Worm (Caenorhabditis elegans) whole organism, young adult: ENCODE measurements around the gene T02B11.9.

ENCODE experiments used
- B0019.2 ChIP-seq: fragments of 200-800 bp; sonication (Bioruptor generic); conservative IDR thresholded peaks from 2 replicates; pipeline ENCODE4 v1.3.6; 2022; ENCODE audit warnings: missing genetic modification reagents, missing genetic modification characterization, missing compliant biosample characterization
- C06A6.2 ChIP-seq: fragments of 200-800 bp; sonication (Bioruptor generic); conservative IDR thresholded peaks from 2 replicates; pipeline ENCODE4 v1.3.6; 2022; ENCODE audit warnings: missing genetic modification characterization, missing compliant biosample characterization
- F33H1.4 ChIP-seq: fragments of 200-800 bp; sonication (Bioruptor generic); IDR thresholded peaks from 2 replicates; pipeline ENCODE4 v1.3.6; 2022; ENCODE audit warnings: missing genetic modification reagents, missing genetic modification characterization, missing compliant biosample characterization
- F49E8.2 ChIP-seq: sonication (generic microtip); optimal IDR thresholded peaks from 3 replicates; lab custom pipeline; 2017; ENCODE audit warnings: missing genetic modification characterization, mild to moderate bottlenecking, missing compliant biosample characterization, antibody characterized with exemption, moderate library complexity; ENCODE audit not compliant: insufficient read depth
- T07F8.4 ChIP-seq: sonication (generic microtip); optimal IDR thresholded peaks from 2 replicates; lab custom pipeline; 2016; ENCODE audit warnings: mild to moderate bottlenecking, missing genetic modification characterization, moderate library complexity, missing compliant biosample characterization
- Y53F4B.3 ChIP-seq: fragments of 200-800 bp; sonication (Bioruptor generic); IDR thresholded peaks from 2 replicates; pipeline ENCODE4 v1.3.6; 2022; ENCODE audit warnings: missing genetic modification reagents, missing genetic modification characterization, missing compliant biosample characterization
- atf-7 ChIP-seq: sonication (generic microtip); optimal IDR thresholded peaks from 2 replicates; lab custom pipeline; 2017; ENCODE audit warnings: mild to moderate bottlenecking, missing genetic modification characterization, missing compliant biosample characterization
- attf-5 ChIP-seq: fragments of 200-800 bp; sonication (Bioruptor generic); optimal IDR thresholded peaks from 2 replicates; lab custom pipeline; 2018; ENCODE audit warnings: mild to moderate bottlenecking, missing genetic modification characterization, missing compliant biosample characterization
- ccch-3 ChIP-seq: fragments of 200-800 bp; sonication (Bioruptor generic); optimal IDR thresholded peaks from 2 replicates; lab custom pipeline; 2018; ENCODE audit warnings: mild to moderate bottlenecking, missing genetic modification characterization, missing compliant biosample characterization
- cebp-1 ChIP-seq, 2 experiments: fragments of 200-800 bp in 1 of 2; sonication (Bioruptor generic) in 1 of 2; sonication (generic microtip) in 1 of 2; IDR thresholded peaks in 1 of 2; optimal IDR thresholded peaks in 1 of 2; 2 replicates each; pipeline versions ENCODE4 v1.3.6 to Lab custom; 2017 to 2022; ENCODE audit warnings: missing compliant biosample characterization in 2 of 2, missing genetic modification characterization in 2 of 2, mild to moderate bottlenecking in 1 of 2, missing genetic modification reagents in 1 of 2, moderate library complexity in 1 of 2
- ceh-79 ChIP-seq: sonication (generic microtip); optimal IDR thresholded peaks from 2 replicates; lab custom pipeline; 2017; ENCODE audit warnings: mild to moderate bottlenecking, missing genetic modification characterization, missing compliant biosample characterization
- dox-1 ChIP-seq: fragments of 200-800 bp; sonication (Bioruptor generic); IDR thresholded peaks from 2 replicates; pipeline ENCODE4 v1.3.6; 2022; ENCODE audit warnings: missing genetic modification reagents, missing genetic modification characterization, missing compliant biosample characterization
- dpl-1 ChIP-seq: fragments of 150-350 bp; optimal IDR thresholded peaks from 2 replicates; lab custom pipeline; 2014; ENCODE audit warnings: missing biosample characterization, missing genetic modification reagents, missing genetic modification characterization
- efl-1 ChIP-seq: fragments of 150-350 bp; optimal IDR thresholded peaks from 2 replicates; lab custom pipeline; 2014; ENCODE audit warnings: missing biosample characterization, missing genetic modification reagents, missing genetic modification characterization
- egrh-3 ChIP-seq: fragments of 200-800 bp; sonication (Bioruptor generic); IDR thresholded peaks from 2 replicates; pipeline ENCODE4 v1.3.6; 2022; ENCODE audit warnings: missing genetic modification reagents, missing genetic modification characterization, missing compliant biosample characterization
- ets-4 ChIP-seq: fragments of 200-800 bp; sonication (Bioruptor generic); optimal IDR thresholded peaks from 2 replicates; lab custom pipeline; 2018; ENCODE audit warnings: mild to moderate bottlenecking, missing genetic modification characterization, missing compliant biosample characterization
- fkh-3 ChIP-seq: sonication (generic microtip); optimal IDR thresholded peaks from 2 replicates; lab custom pipeline; 2016; ENCODE audit warnings: mild to moderate bottlenecking, missing genetic modification characterization, missing compliant biosample characterization
- hmg-1.2 ChIP-seq: fragments of 200-800 bp; sonication (Bioruptor generic); IDR thresholded peaks from 2 replicates; pipeline ENCODE4 v1.3.6; 2022; ENCODE audit warnings: missing genetic modification reagents, missing genetic modification characterization, missing compliant biosample characterization
- let-607 ChIP-seq, 2 experiments: fragments of 200-800 bp in 1 of 2; sonication (Bioruptor generic) in 1 of 2; sonication (generic microtip) in 1 of 2; optimal IDR thresholded peaks; 2 replicates each; lab custom pipeline; 2016 to 2018; ENCODE audit warnings: mild to moderate bottlenecking in 2 of 2, missing compliant biosample characterization in 2 of 2, missing genetic modification characterization in 2 of 2, moderate library complexity in 2 of 2, missing genotype in 1 of 2
- lin-35 ChIP-seq, 3 experiments: fragments of 150-350 bp in 2 of 3; sonication (generic microtip) in 1 of 3; optimal IDR thresholded peaks; 2 replicates each; lab custom pipeline; 2014 to 2018; ENCODE audit warnings: missing biosample characterization in 3 of 3, missing genetic modification characterization in 3 of 3, missing genetic modification reagents in 3 of 3
- lin-54 ChIP-seq: fragments of 200-800 bp; sonication (Bioruptor generic); optimal IDR thresholded peaks from 2 replicates; lab custom pipeline; 2018; ENCODE audit warnings: mild to moderate bottlenecking, missing genetic modification characterization, missing compliant biosample characterization
- madf-3 ChIP-seq: fragments of 200-800 bp; sonication (Bioruptor generic); IDR thresholded peaks from 2 replicates; pipeline ENCODE4 v1.3.6; 2022; ENCODE audit warnings: missing genetic modification reagents, missing genetic modification characterization, missing compliant biosample characterization
- mcd-1 ChIP-seq: fragments of 200-800 bp; sonication (Bioruptor generic); IDR thresholded peaks from 2 replicates; pipeline ENCODE4 v1.3.6; 2022; ENCODE audit warnings: missing genetic modification reagents, missing genetic modification characterization, missing compliant biosample characterization
- nhr-80 ChIP-seq: sonication (generic microtip); optimal IDR thresholded peaks from 2 replicates; lab custom pipeline; 2016; ENCODE audit warnings: missing genetic modification characterization, missing compliant biosample characterization
- nhr-90 ChIP-seq: sonication (generic microtip); optimal IDR thresholded peaks from 2 replicates; lab custom pipeline; 2016; ENCODE audit warnings: missing genotype, mild to moderate bottlenecking, missing genetic modification characterization, missing compliant biosample characterization
- pbrm-1 ChIP-seq: fragments of 200-800 bp; sonication (Bioruptor generic); IDR thresholded peaks from 2 replicates; pipeline ENCODE4 v1.3.6; 2022; ENCODE audit warnings: missing genetic modification reagents, missing genetic modification characterization, missing compliant biosample characterization
- pha-4 ChIP-seq: fragments of 150-350 bp; sonication (generic microtip); optimal IDR thresholded peaks from 2 replicates; lab custom pipeline; 2014; ENCODE audit warnings: missing biosample characterization, missing genetic modification reagents, missing genetic modification characterization
- rec-8 ChIP-seq, 2 experiments: sonication (generic microtip); optimal IDR thresholded peaks; 2 replicates each; lab custom pipeline; 2016; ENCODE audit warnings: mild to moderate bottlenecking in 2 of 2, missing genetic modification characterization in 2 of 2, missing genetic modification reagents in 2 of 2, missing genotype in 2 of 2, missing biosample characterization in 1 of 2, missing compliant biosample characterization in 1 of 2, moderate library complexity in 1 of 2
- rpc-1 ChIP-seq, 2 experiments: fragments of 150-350 bp in 1 of 2; sonication (generic microtip) in 1 of 2; optimal IDR thresholded peaks; 2 replicates each; lab custom pipeline; 2014 to 2018; ENCODE audit warnings: missing biosample characterization in 1 of 2, missing genetic modification characterization in 1 of 2, missing genetic modification reagents in 1 of 2, missing genotype in 1 of 2
- snpc-3.4 ChIP-seq: sonication (generic microtip); optimal IDR thresholded peaks from 2 replicates; lab custom pipeline; 2017; ENCODE audit warnings: missing genetic modification characterization, mild to moderate bottlenecking, missing compliant biosample characterization, antibody characterized with exemption, moderate library complexity, missing genotype, missing genetic modification reagents
- snpc-4 ChIP-seq, 5 experiments: fragments of 150-350 bp in 1 of 5; sonication (generic microtip) in 4 of 5; optimal IDR thresholded peaks; 2 replicates each; lab custom pipeline; 2014 to 2018; ENCODE audit warnings: missing genetic modification characterization in 5 of 5, missing biosample characterization in 3 of 5, antibody characterized with exemption in 2 of 5, mild to moderate bottlenecking in 2 of 5, missing compliant biosample characterization in 2 of 5, missing genotype in 2 of 5, moderate library complexity in 2 of 5, missing genetic modification reagents in 1 of 5
- sptf-2 ChIP-seq: fragments of 200-800 bp; sonication (Bioruptor generic); optimal IDR thresholded peaks from 2 replicates; lab custom pipeline; 2018; ENCODE audit warnings: mild to moderate bottlenecking, missing genetic modification characterization, missing compliant biosample characterization
- tlf-1 ChIP-seq: fragments of 200-800 bp; sonication (Bioruptor generic); optimal IDR thresholded peaks from 2 replicates; lab custom pipeline; 2018; ENCODE audit warnings: mild to moderate bottlenecking, missing genetic modification characterization, missing compliant biosample characterization
- zfh-2 ChIP-seq: fragments of 200-800 bp; sonication (Bioruptor generic); conservative IDR thresholded peaks from 2 replicates; pipeline ENCODE4 v1.3.6; 2022; ENCODE audit warnings: missing genetic modification reagents, missing genetic modification characterization, missing compliant biosample characterization
- ztf-22 ChIP-seq: fragments of 200-800 bp; sonication (Bioruptor generic); optimal IDR thresholded peaks from 2 replicates; lab custom pipeline; 2018; ENCODE audit warnings: mild to moderate bottlenecking, missing genetic modification characterization, moderate library complexity, missing compliant biosample characterization
- ztf-26 ChIP-seq: sonication (generic microtip); optimal IDR thresholded peaks from 2 replicates; lab custom pipeline; 2017; ENCODE audit warnings: missing genetic modification characterization, missing compliant biosample characterization

T02B11.9 gene

ce11 chrV:904232-904983, 28.4 kb downstream of the T02B11.9 start, which contains the start of gene trm-2A (continued):
- TF ChIP-seq C06A6.2 (GFP tag; lab: Robert Waterston, UW) (no peak), attf-5 (GFP tag; lab: Kevin White, UChicago) (peak; percentile 15), madf-3 (GFP tag; lab: Robert Waterston, UW) (0 out of 2 replicates have a peak, but pooled peaks have one; percentile 38), hmg-1.2 (peak; percentile 30; the same call in 1 of the 2 replicates), snpc-4 (GFP tag; optimal IDR thresholded peaks at IDR 0.05; lab: Kevin White, UChicago) (no peak), snpc-4 (tag; optimal IDR thresholded peaks at IDR 0.05; lab: Kevin White, UChicago) (peak in 1 of 4 experiments; percentile 33), efl-1 (GFP tag; lab: Kevin White, UChicago) (peak; percentile 76)

- no peak for TF ChIP-seq lin-35 (GFP tag; optimal IDR thresholded peaks at IDR 0.05; lab: Kevin White, UChicago)
- no peak for TF ChIP-seq F33H1.4 (GFP tag; lab: Robert Waterston, UW)
- TF ChIP-seq mcd-1 (GFP tag; lab: Robert Waterston, UW), result 0 out of 2 replicates have a peak, but pooled peaks have one; percentile 10
- no peak for TF ChIP-seq atf-7 (tag; lab: Kevin White, UChicago)
- no peak for TF ChIP-seq madf-3 (GFP tag; lab: Robert Waterston, UW)
- TF ChIP-seq zfh-2 (GFP tag; lab: Robert Waterston, UW), result peak; percentile 76
- no peak for TF ChIP-seq tlf-1 (GFP tag; lab: Kevin White, UChicago)
- TF ChIP-seq egrh-3 (GFP tag; lab: Robert Waterston, UW), result peak; percentile 60; the same call in 1 of the 2 replicates
- no peak for TF ChIP-seq nhr-80 (tag; lab: Kevin White, UChicago)
- TF ChIP-seq pha-4 (tag; lab: Kevin White, UChicago), result no peak
- no peak for TF ChIP-seq ztf-26
- TF ChIP-seq B0019.2 (GFP tag; lab: Robert Waterston, UW), result no peak
- no peak for TF ChIP-seq lin-54 (GFP tag; lab: Kevin White, UChicago)
These were observed 32.6 kb downstream of the T02B11.9 start for ce11 chrV:908681-909080.

ce11 chrV:910588-910987, 34.5 kb downstream of the T02B11.9 start:
- TF ChIP-seq cebp-1 (GFP tag; IDR thresholded peaks at IDR 0.05; lab: Robert Waterston, UW) (no peak), cebp-1 (tag; optimal IDR thresholded peaks at IDR 0.05; lab: Kevin White, UChicago) (peak; percentile 26), T07F8.4 (tag; lab: Kevin White, UChicago) (no peak), pbrm-1 (0 out of 2 replicates have a peak, but pooled peaks have one; percentile 29), ccch-3 (GFP tag; lab: Kevin White, UChicago) (no peak), ztf-22 (GFP tag; lab: Kevin White, UChicago) (no peak), hmg-1.2 (peak; percentile 29; the same call in 1 of the 2 replicates), dpl-1 (GFP tag; lab: Kevin White, UChicago) (no peak), nhr-80 (tag; lab: Kevin White, UChicago) (peak; percentile 88), F49E8.2 (tag; lab: Kevin White, UChicago) (no peak), Y53F4B.3 (GFP tag; lab: Robert Waterston, UW) (no peak), sptf-2 (GFP tag; lab: Kevin White, UChicago) (no peak), let-607 (tag; optimal IDR thresholded peaks at IDR 0.05; lab: Kevin White, UChicago) (peak in 1 of 2 experiments; percentile 16), ztf-26 (no peak), ceh-79 (tag; lab: Kevin White, UChicago) (no peak), mcd-1 (GFP tag; lab: Robert Waterston, UW) (peak; percentile 32; the same call in 1 of the 2 replicates), atf-7 (tag; lab: Kevin White, UChicago) (peak; percentile 19), rec-8 (tag; optimal IDR thresholded peaks at IDR 0.05; lab: Kevin White, UChicago) (no peak), fkh-3 (no peak), lin-54 (GFP tag; lab: Kevin White, UChicago) (peak; percentile 5), ets-4 (GFP tag; lab: Kevin White, UChicago) (peak; percentile 54), attf-5 (GFP tag; lab: Kevin White, UChicago) (peak; percentile 66), snpc-3.4 (tag; lab: Kevin White, UChicago) (no peak), dox-1 (GFP tag; lab: Robert Waterston, UW) (peak; percentile 41; the same call in 1 of the 2 replicates), rpc-1 (optimal IDR thresholded peaks at IDR 0.05; lab: Kevin White, UChicago) (no peak), rpc-1 (tag; optimal IDR thresholded peaks at IDR 0.05; lab: Kevin White, UChicago) (no peak), nhr-90 (tag; lab: Kevin White, UChicago) (peak; percentile 35)
